Fruit fly (Drosophila melanogaster) whole organism, wandering third instar larva: ENCODE data around the gene CG13460.

Experiments used
- Rel ChIP-seq, 2 experiments: fragments of 200-800 bp; sonication (Bioruptor generic) in 1 of 2; optimal IDR thresholded peaks; 2 replicates in 1 of 2; 3 replicates in 1 of 2; lab custom pipeline; 2016 to 2019; ENCODE audit warnings: mild to moderate bottlenecking in 2 of 2, missing biosample characterization in 2 of 2, missing genetic modification characterization in 2 of 2, moderate library complexity in 1 of 2
- pan ChIP-seq: fragments of >200 bp; optimal IDR thresholded peaks from 2 replicates; lab custom pipeline; 2017

dm6 chr3L:15105566-15106207 is 44.2 kb upstream of the CG13460 start, which contains the start of gene CG45071:
- TF ChIP-seq Rel (GFP tag; optimal IDR thresholded peaks at IDR 0.05; lab: Kevin White, UChicago) (no peak), Rel (tag; optimal IDR thresholded peaks at IDR 0.05; lab: Kevin White, UChicago) (no peak), pan (no peak)
